Worm (Caenorhabditis elegans) whole organism, L2 larva: Measurements from ENCODE around the gene ZK1307.9.
A peak's percentile ranks its signal among the peaks of the same experiment; 100 is the strongest.

ENCODE experiments used
- C34F6.9 ChIP-seq: fragments of 150-350 bp; optimal IDR thresholded peaks from 2 replicates; lab custom pipeline; 2014; ENCODE audit warnings: missing biosample characterization, missing genetic modification characterization
- F13H6.1 ChIP-seq: sonication (generic microtip); optimal IDR thresholded peaks from 2 replicates; lab custom pipeline; 2016; ENCODE audit warnings: missing genetic modification characterization, missing compliant biosample characterization
- R02D3.7 ChIP-seq: fragments of 150-350 bp; optimal IDR thresholded peaks from 2 replicates; lab custom pipeline; 2014; ENCODE audit warnings: missing biosample characterization, missing genetic modification characterization
- Y55F3AM.14 ChIP-seq: fragments of 200-800 bp; sonication (Bioruptor generic); optimal IDR thresholded peaks from 2 replicates; lab custom pipeline; 2018; ENCODE audit warnings: mild to moderate bottlenecking, missing genetic modification characterization, missing compliant biosample characterization
- ZK546.5 ChIP-seq: sonication (generic microtip); optimal IDR thresholded peaks from 2 replicates; lab custom pipeline; 2017; ENCODE audit warnings: missing biosample characterization, missing genetic modification characterization
- aly-2 ChIP-seq: fragments of 150-350 bp; optimal IDR thresholded peaks from 2 replicates; lab custom pipeline; 2014; ENCODE audit warnings: missing biosample characterization, missing genetic modification characterization
- ama-1 ChIP-seq: fragments of 150-350 bp; optimal IDR thresholded peaks from 2 replicates; lab custom pipeline; 2018; ENCODE audit warnings: inconsistent platforms
- blmp-1 ChIP-seq: sonication (generic microtip); optimal IDR thresholded peaks from 2 replicates; lab custom pipeline; 2017; ENCODE audit warnings: missing genetic modification characterization, mild to moderate bottlenecking, missing compliant biosample characterization, antibody characterized with exemption, moderate library complexity; ENCODE audit not compliant: insufficient read depth
- ceh-16 ChIP-seq: fragments of 150-350 bp; optimal IDR thresholded peaks from 2 replicates; lab custom pipeline; 2014; ENCODE audit warnings: missing biosample characterization, missing genetic modification characterization
- egl-27 ChIP-seq: sonication (generic microtip); optimal IDR thresholded peaks from 3 replicates; lab custom pipeline; 2017; ENCODE audit warnings: missing biosample characterization, missing genetic modification reagents, missing genetic modification characterization
- elt-1 ChIP-seq: fragments of 150-350 bp; optimal IDR thresholded peaks from 2 replicates; lab custom pipeline; 2014; ENCODE audit warnings: missing biosample characterization, missing genetic modification characterization
- elt-3 ChIP-seq: sonication (generic microtip); optimal IDR thresholded peaks from 2 replicates; lab custom pipeline; 2017; ENCODE audit warnings: missing biosample characterization, missing genetic modification characterization
- fos-1 ChIP-seq: fragments of 150-350 bp; optimal IDR thresholded peaks from 2 replicates; lab custom pipeline; 2014; ENCODE audit warnings: missing biosample characterization, missing genetic modification characterization
- gmeb-1 ChIP-seq: fragments of 150-350 bp; optimal IDR thresholded peaks from 2 replicates; lab custom pipeline; 2014; ENCODE audit warnings: missing biosample characterization, missing genetic modification characterization
- lin-11 ChIP-seq: fragments of 150-350 bp; sonication (generic microtip); optimal IDR thresholded peaks from 2 replicates; lab custom pipeline; 2014; ENCODE audit warnings: missing biosample characterization, missing genetic modification characterization, inconsistent platforms, mixed read lengths
- lin-13 ChIP-seq: fragments of 150-350 bp; optimal IDR thresholded peaks from 2 replicates; lab custom pipeline; 2014; ENCODE audit warnings: missing biosample characterization, missing genetic modification reagents, missing genetic modification characterization
- lin-39 ChIP-seq: fragments of 150-350 bp; optimal IDR thresholded peaks from 2 replicates; lab custom pipeline; 2014; ENCODE audit warnings: missing biosample characterization, missing genetic modification reagents, missing genetic modification characterization
- lsy-2 ChIP-seq, 2 experiments: fragments of 150-350 bp in 1 of 2; sonication (generic microtip) in 1 of 2; optimal IDR thresholded peaks; 2 replicates each; lab custom pipeline; 2014 to 2017; ENCODE audit warnings: missing biosample characterization in 2 of 2, missing genetic modification characterization in 2 of 2
- mab-5 ChIP-seq: fragments of 150-350 bp; optimal IDR thresholded peaks from 2 replicates; lab custom pipeline; 2014; ENCODE audit warnings: missing biosample characterization, missing genetic modification characterization
- mbf-1 ChIP-seq: sonication (generic microtip); optimal IDR thresholded peaks from 2 replicates; lab custom pipeline; 2017; ENCODE audit warnings: missing biosample characterization, missing genetic modification characterization
- mdl-1 ChIP-seq, 2 experiments: fragments of 150-350 bp in 1 of 2; sonication (generic microtip) in 1 of 2; optimal IDR thresholded peaks; 2 replicates each; lab custom pipeline; 2017; ENCODE audit warnings: missing biosample characterization in 2 of 2, missing genetic modification characterization in 2 of 2
- nhr-10 ChIP-seq: sonication (generic microtip); optimal IDR thresholded peaks from 2 replicates; lab custom pipeline; 2017; ENCODE audit warnings: missing biosample characterization, missing genetic modification characterization
- nhr-11 ChIP-seq: fragments of 150-350 bp; optimal IDR thresholded peaks from 2 replicates; lab custom pipeline; 2014; ENCODE audit warnings: missing biosample characterization, missing genetic modification characterization
- nhr-12 ChIP-seq: fragments of 150-350 bp; optimal IDR thresholded peaks from 2 replicates; lab custom pipeline; 2014; ENCODE audit warnings: missing biosample characterization, missing genetic modification characterization
- nhr-129 ChIP-seq: fragments of 150-350 bp; optimal IDR thresholded peaks from 2 replicates; lab custom pipeline; 2014; ENCODE audit warnings: missing biosample characterization, missing genetic modification characterization
- nhr-21 ChIP-seq: fragments of 150-350 bp; optimal IDR thresholded peaks from 2 replicates; lab custom pipeline; 2014; ENCODE audit warnings: missing biosample characterization, missing genetic modification characterization
- nhr-23 ChIP-seq: fragments of 150-350 bp; optimal IDR thresholded peaks from 2 replicates; lab custom pipeline; 2014; ENCODE audit warnings: missing biosample characterization, missing genetic modification reagents, missing genetic modification characterization
- nhr-237 ChIP-seq: fragments of 150-350 bp; optimal IDR thresholded peaks from 2 replicates; lab custom pipeline; 2014; ENCODE audit warnings: missing biosample characterization, missing genetic modification characterization
- nhr-25 ChIP-seq: fragments of 150-350 bp; sonication (generic microtip); optimal IDR thresholded peaks from 3 replicates; lab custom pipeline; 2014; ENCODE audit warnings: missing biosample characterization, missing genetic modification characterization
- nhr-6 ChIP-seq: fragments of 150-350 bp; optimal IDR thresholded peaks from 2 replicates; lab custom pipeline; 2014; ENCODE audit warnings: missing biosample characterization, missing genetic modification characterization
- nhr-77 ChIP-seq: fragments of 150-350 bp; optimal IDR thresholded peaks from 2 replicates; lab custom pipeline; 2014; ENCODE audit warnings: missing biosample characterization, missing genetic modification characterization
- peb-1 ChIP-seq: fragments of 150-350 bp; optimal IDR thresholded peaks from 2 replicates; lab custom pipeline; 2014; ENCODE audit warnings: missing biosample characterization, missing genetic modification characterization
- sem-4 ChIP-seq: fragments of 150-350 bp; optimal IDR thresholded peaks from 2 replicates; lab custom pipeline; 2014; ENCODE audit warnings: missing biosample characterization, missing genetic modification reagents, missing genetic modification characterization
- sma-3 ChIP-seq: sonication (generic microtip); optimal IDR thresholded peaks from 2 replicates; lab custom pipeline; 2016; ENCODE audit warnings: missing genetic modification reagents, missing genetic modification characterization, missing compliant biosample characterization
- sma-9 ChIP-seq, 2 experiments: fragments of 150-350 bp in 1 of 2; sonication (generic microtip) in 1 of 2; optimal IDR thresholded peaks; 2 replicates each; lab custom pipeline; 2014 to 2016; ENCODE audit warnings: missing genetic modification characterization in 2 of 2, mild to moderate bottlenecking in 1 of 2, missing biosample characterization in 1 of 2, missing compliant biosample characterization in 1 of 2, missing genetic modification reagents in 1 of 2, moderate library complexity in 1 of 2
- snpc-4 ChIP-seq: fragments of 150-350 bp; optimal IDR thresholded peaks from 2 replicates; lab custom pipeline; 2014; ENCODE audit warnings: missing biosample characterization, missing genetic modification characterization
- unc-39 ChIP-seq: fragments of 150-350 bp; optimal IDR thresholded peaks from 2 replicates; lab custom pipeline; 2014; ENCODE audit warnings: missing biosample characterization, missing genetic modification characterization
- unc-55 ChIP-seq: fragments of 150-350 bp; sonication (generic microtip); optimal IDR thresholded peaks from 3 replicates; lab custom pipeline; 2014; ENCODE audit warnings: missing biosample characterization, missing genetic modification reagents, missing genetic modification characterization
- unc-62 ChIP-seq: fragments of 150-350 bp; optimal IDR thresholded peaks from 2 replicates; lab custom pipeline; 2014; ENCODE audit warnings: missing biosample characterization, missing genetic modification reagents, missing genetic modification characterization
- zag-1 ChIP-seq: fragments of 150-350 bp; optimal IDR thresholded peaks from 2 replicates; lab custom pipeline; 2014; ENCODE audit warnings: missing biosample characterization, missing genetic modification characterization
- ztf-1 ChIP-seq: fragments of 200-800 bp; sonication (Bioruptor generic); conservative IDR thresholded peaks from 2 replicates; pipeline ENCODE4 v1.3.6; 2022; ENCODE audit warnings: missing genetic modification characterization, missing compliant biosample characterization

The ZK1307.9 gene

ce11 chrII:9619995-9620535 lies 29.2 kb upstream of the ZK1307.9 start:
- TF ChIP-seq nhr-77 (tag; lab: Kevin White, UChicago) (no peak), sem-4 (tag; lab: Kevin White, UChicago) (no peak), snpc-4 (tag; lab: Kevin White, UChicago) (no peak), nhr-237 (tag; lab: Kevin White, UChicago) (no peak), lin-39 (tag; lab: Kevin White, UChicago) (no peak), unc-62 (GFP tag; lab: Kevin White, UChicago) (no peak), C34F6.9 (tag; lab: Kevin White, UChicago) (no peak), blmp-1 (tag; lab: Kevin White, UChicago) (no peak), mbf-1 (no peak), unc-39 (tag; lab: Kevin White, UChicago) (no peak), zag-1 (tag; lab: Kevin White, UChicago) (no peak), elt-1 (tag; lab: Kevin White, UChicago) (no peak), sma-9 (GFP tag; optimal IDR thresholded peaks at IDR 0.05; lab: Kevin White, UChicago) (no peak), sma-9 (tag; optimal IDR thresholded peaks at IDR 0.05; lab: Kevin White, UChicago) (no peak), nhr-10 (tag; lab: Kevin White, UChicago) (no peak), nhr-6 (tag; lab: Kevin White, UChicago) (no peak), nhr-21 (tag; lab: Kevin White, UChicago) (no peak), fos-1 (peak; percentile 45), Y55F3AM.14 (GFP tag; lab: Kevin White, UChicago) (no peak), mdl-1 (tag; optimal IDR thresholded peaks at IDR 0.05; lab: Kevin White, UChicago) (no peak), ama-1 (lab: Kevin White, UChicago) (peak; percentile 33), F13H6.1 (tag; lab: Kevin White, UChicago) (peak; percentile 13), egl-27 (tag; lab: Kevin White, UChicago) (no peak), unc-55 (GFP tag; lab: Kevin White, UChicago) (no peak), nhr-12 (tag; lab: Kevin White, UChicago) (no peak), nhr-25 (tag; lab: Kevin White, UChicago) (no peak)

DNA sequence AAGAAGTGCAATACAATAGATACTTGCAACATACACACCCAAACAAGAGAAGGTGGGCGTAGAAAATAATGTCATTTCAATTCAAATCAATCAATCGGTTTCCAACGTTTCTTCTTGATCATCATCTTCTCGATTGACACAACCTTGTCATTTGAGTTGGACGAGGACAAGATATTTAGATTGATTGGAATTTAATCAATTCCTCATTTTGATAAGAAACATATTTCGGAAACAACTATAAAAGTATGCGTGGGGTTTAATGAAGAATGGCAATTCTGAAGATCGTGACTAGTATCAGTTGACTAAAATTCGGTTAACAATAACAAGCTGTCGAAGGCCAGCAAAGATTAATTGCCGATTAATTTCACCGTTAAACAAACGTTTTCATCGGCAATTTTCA lies 28.7 kb upstream of the ZK1307.9 start:
- TF ChIP-seq mab-5 (no peak), nhr-23 (no peak), nhr-21 (tag; lab: Kevin White, UChicago) (no peak), nhr-10 (tag; lab: Kevin White, UChicago) (no peak), blmp-1 (tag; lab: Kevin White, UChicago) (peak; percentile 4), sem-4 (tag; lab: Kevin White, UChicago) (no peak), lsy-2 (tag; optimal IDR thresholded peaks at IDR 0.05; lab: Kevin White, UChicago) (no peak), nhr-6 (tag; lab: Kevin White, UChicago) (peak; percentile 29), R02D3.7 (no peak), nhr-12 (tag; lab: Kevin White, UChicago) (no peak), nhr-11 (tag; lab: Kevin White, UChicago) (no peak), unc-62 (GFP tag; lab: Kevin White, UChicago) (no peak), ZK546.5 (tag; lab: Kevin White, UChicago) (no peak), gmeb-1 (tag; lab: Kevin White, UChicago) (no peak), unc-55 (GFP tag; lab: Kevin White, UChicago) (no peak), peb-1 (tag; lab: Kevin White, UChicago) (no peak), sma-3 (GFP tag; lab: Kevin White, UChicago) (peak; percentile 1), lin-11 (tag; lab: Kevin White, UChicago) (no peak), ceh-16 (tag; lab: Kevin White, UChicago) (no peak), lin-13 (GFP tag; lab: Kevin White, UChicago) (no peak), ztf-1 (GFP tag; lab: Robert Waterston, UW) (no peak), F13H6.1 (tag; lab: Kevin White, UChicago) (no peak), lin-39 (tag; lab: Kevin White, UChicago) (no peak), Y55F3AM.14 (GFP tag; lab: Kevin White, UChicago) (no peak), elt-3 (no peak), sma-9 (GFP tag; optimal IDR thresholded peaks at IDR 0.05; lab: Kevin White, UChicago) (peak; percentile 15), sma-9 (tag; optimal IDR thresholded peaks at IDR 0.05; lab: Kevin White, UChicago) (no peak), nhr-25 (tag; lab: Kevin White, UChicago) (peak; percentile 59), mbf-1 (no peak), nhr-129 (no peak), aly-2 (tag; lab: Kevin White, UChicago) (no peak)
